Worm (Caenorhabditis elegans): ENCODE measurements around the gene Y75B8A.31.

Y75B8A.31 gene

ce11 chrIII:12312886-12313285 is 38.6 kb upstream of the Y75B8A.31 start, which contains the start of gene Y75B8A.39:
Y75B8A.39 (plus strand) TSS chrIII:12313186.
- no peak for TF ChIP-seq sptf-1 (tag; optimal IDR thresholded peaks at IDR 0.05)
- TF ChIP-seq bed-3 (GFP tag; optimal IDR thresholded peaks at IDR 0.05) = no peak
- TF ChIP-seq mab-5 (tag; optimal IDR thresholded peaks at IDR 0.05) = no peak
- no peak for TF ChIP-seq drap-1 (GFP tag; optimal IDR thresholded peaks at IDR 0.05)
- no peak for TF ChIP-seq elt-1 (tag; optimal IDR thresholded peaks at IDR 0.05; ENCODE audit: borderline replicate concordance, insufficient read depth)
- no peak for TF ChIP-seq unc-39 (tag; optimal IDR thresholded peaks at IDR 0.05)
- no peak for TF ChIP-seq hlh-1 (tag; optimal IDR thresholded peaks at IDR 0.05)
- no peak for TF ChIP-seq lin-13 (tag; optimal IDR thresholded peaks at IDR 0.05)
- TF ChIP-seq M03D4.4 (tag; optimal IDR thresholded peaks at IDR 0.05) = no peak
- TF ChIP-seq nhr-237 (tag; optimal IDR thresholded peaks at IDR 0.05) = no peak
- no peak for TF ChIP-seq ztf-11 (tag; optimal IDR thresholded peaks at IDR 0.05)
- no peak for TF ChIP-seq tbx-8 (GFP tag; optimal IDR thresholded peaks at IDR 0.05)
- no peak for TF ChIP-seq lsy-2 (tag; optimal IDR thresholded peaks at IDR 0.05)
- TF ChIP-seq blmp-1 (tag; optimal IDR thresholded peaks at IDR 0.05) = no peak
- no peak for TF ChIP-seq cnd-1 (tag; optimal IDR thresholded peaks at IDR 0.05)
- no peak for TF ChIP-seq flh-1 (GFP tag; optimal IDR thresholded peaks at IDR 0.05)
- no peak for TF ChIP-seq nhr-76 (tag; optimal IDR thresholded peaks at IDR 0.05)

ce11 chrIII:12315179-12315578 is 36.3 kb upstream of the Y75B8A.31 start, which contains the start of gene Y75B8A.37:
Y75B8A.37 (plus strand) TSS chrIII:12315479.
- no peak for TF ChIP-seq lsy-2 (tag; optimal IDR thresholded peaks at IDR 0.05)
- no peak for TF ChIP-seq lin-13 (tag; optimal IDR thresholded peaks at IDR 0.05)
- TF ChIP-seq nhr-237 (tag; optimal IDR thresholded peaks at IDR 0.05) = no peak
- TF ChIP-seq lin-32 (GFP tag; optimal IDR thresholded peaks at IDR 0.05) = no peak
- TF ChIP-seq hlh-1 (tag; optimal IDR thresholded peaks at IDR 0.05) = no peak
- TF ChIP-seq zip-8 (tag; optimal IDR thresholded peaks at IDR 0.05) = no peak

ce11 chrIII:12317492-12317891 is 34.0 kb upstream of the Y75B8A.31 start:
- TF ChIP-seq cnd-1 (tag; optimal IDR thresholded peaks at IDR 0.05) (no peak), nhr-76 (tag; optimal IDR thresholded peaks at IDR 0.05) (no peak), mep-1 (tag; optimal IDR thresholded peaks at IDR 0.05) (no peak), nhr-2 (tag; optimal IDR thresholded peaks at IDR 0.05) (no peak), snpc-4 (tag; optimal IDR thresholded peaks at IDR 0.05) (no peak), drap-1 (GFP tag; optimal IDR thresholded peaks at IDR 0.05) (no peak), M03D4.4 (tag; optimal IDR thresholded peaks at IDR 0.05) (no peak), ztf-11 (tag; optimal IDR thresholded peaks at IDR 0.05) (no peak), mls-2 (tag; optimal IDR thresholded peaks at IDR 0.05) (no peak), elt-3 (tag; optimal IDR thresholded peaks at IDR 0.05) (no peak), nhr-28 (tag; optimal IDR thresholded peaks at IDR 0.05) (no peak), elt-1 (tag; optimal IDR thresholded peaks at IDR 0.05; ENCODE audit: borderline replicate concordance, insufficient read depth) (no peak), mab-5 (tag; optimal IDR thresholded peaks at IDR 0.05) (no peak), ces-1 (GFP tag; optimal IDR thresholded peaks at IDR 0.05) (no peak), unc-120 (tag; optimal IDR thresholded peaks at IDR 0.05; ENCODE audit: poor library complexity, severe bottlenecking) (no peak), lsy-2 (tag; optimal IDR thresholded peaks at IDR 0.05) (no peak), unc-39 (tag; optimal IDR thresholded peaks at IDR 0.05) (no peak), blmp-1 (tag; optimal IDR thresholded peaks at IDR 0.05) (no peak), ham-2 (GFP tag; optimal IDR thresholded peaks at IDR 0.05) (no peak), hlh-1 (tag; optimal IDR thresholded peaks at IDR 0.05) (no peak)

ce11 chrIII:12318794-12319193 is 32.6 kb upstream of the Y75B8A.31 start, which contains the start of gene Y75B8A.28:
Y75B8A.28 (plus strand) TSS chrIII:12319089.
- TF ChIP-seq flh-1 (GFP tag; optimal IDR thresholded peaks at IDR 0.05) (no peak), cnd-1 (tag; optimal IDR thresholded peaks at IDR 0.05) (no peak), nhr-76 (tag; optimal IDR thresholded peaks at IDR 0.05) (no peak), unc-62 (GFP tag; optimal IDR thresholded peaks at IDR 0.05) (no peak), blmp-1 (tag; optimal IDR thresholded peaks at IDR 0.05) (no peak), ham-2 (GFP tag; optimal IDR thresholded peaks at IDR 0.05) (no peak), nhr-28 (tag; optimal IDR thresholded peaks at IDR 0.05) (no peak), M03D4.4 (tag; optimal IDR thresholded peaks at IDR 0.05) (no peak), hlh-1 (tag; optimal IDR thresholded peaks at IDR 0.05) (no peak), unc-39 (tag; optimal IDR thresholded peaks at IDR 0.05) (no peak), snpc-4 (tag; optimal IDR thresholded peaks at IDR 0.05) (no peak), elt-1 (tag; optimal IDR thresholded peaks at IDR 0.05; ENCODE audit: borderline replicate concordance, insufficient read depth) (no peak), mep-1 (tag; optimal IDR thresholded peaks at IDR 0.05) (no peak), lsy-2 (tag; optimal IDR thresholded peaks at IDR 0.05) (no peak), ceh-39 (tag; optimal IDR thresholded peaks at IDR 0.05) (no peak), mls-2 (tag; optimal IDR thresholded peaks at IDR 0.05) (no peak), bed-3 (GFP tag; optimal IDR thresholded peaks at IDR 0.05) (no peak), mab-5 (tag; optimal IDR thresholded peaks at IDR 0.05) (no peak), tbx-8 (GFP tag; optimal IDR thresholded peaks at IDR 0.05) (no peak)

- TF ChIP-seq blmp-1 (tag; optimal IDR thresholded peaks at IDR 0.05) (no peak), mep-1 (tag; optimal IDR thresholded peaks at IDR 0.05) (no peak)
Observed at ce11 chrIII:12325284-12325683, 26.2 kb upstream of the Y75B8A.31 start.
